Fruit fly (Drosophila melanogaster) S2 (cell line): Measurements from ENCODE around the gene CG14352.

ENCODE experiments used
- CG8478 ChIP-seq: fragments of >200 bp; optimal IDR thresholded peaks from 2 replicates; lab custom pipeline; 2018
- CTCF ChIP-seq, 2 experiments: fragments of >200 bp; optimal IDR thresholded peaks; 2 replicates each; lab custom pipeline; 2018

dm6 chr2L:1651053-1651452, 39.8 kb downstream of the CG14352 start, which contains the start of gene chinmo:
- TF ChIP-seq CTCF (optimal IDR thresholded peaks at IDR 0.05; lab: Kevin White, UChicago) (no peak), CG8478 (lab: Kevin White, UChicago) (no peak)
